Worm (Caenorhabditis elegans): ENCODE data around the gene col-149.

Gene col-149

ce11 chrV:10270214-10270613 lies 22.5 kb downstream of the col-149 start, which contains the start of gene ric-4:
ric-4 (minus strand) TSS chrV:10270314.
- TF ChIP-seq mxl-1 (tag; optimal IDR thresholded peaks at IDR 0.05): no peak
- no peak for TF ChIP-seq cebp-1 (GFP tag; IDR thresholded peaks at IDR 0.05)
- no peak for TF ChIP-seq cebp-1 (tag; optimal IDR thresholded peaks at IDR 0.05)
- TF ChIP-seq lir-1 (GFP tag; conservative IDR thresholded peaks at IDR 0.05): no peak

- no peak for TF ChIP-seq madf-8 (GFP tag; conservative IDR thresholded peaks at IDR 0.05)
- TF ChIP-seq unc-130 (GFP tag; optimal IDR thresholded peaks at IDR 0.05): no peak
- TF ChIP-seq cebp-2 (GFP tag; IDR thresholded peaks at IDR 0.05): no peak
Measured at ce11 chrV:10266050-10266449, 26.6 kb downstream of the col-149 start.

- TF ChIP-seq dox-1 (GFP tag; IDR thresholded peaks at IDR 0.05) (no peak), chd-7 (tag; optimal IDR thresholded peaks at IDR 0.05) (no peak), ztf-25 (GFP tag; IDR thresholded peaks at IDR 0.05) (no peak), F10E7.11 (tag; optimal IDR thresholded peaks at IDR 0.05) (no peak), rpc-1 (optimal IDR thresholded peaks at IDR 0.05) (no peak), rpc-1 (tag; optimal IDR thresholded peaks at IDR 0.05) (no peak)
Measured at ce11 chrV:10265019-10265418, 27.6 kb downstream of the col-149 start.

- TF ChIP-seq repo-1 (tag; optimal IDR thresholded peaks at IDR 0.05) (no peak), Y95B8A.8 (GFP tag; IDR thresholded peaks at IDR 0.05) (no peak), zim-3 (tag; optimal IDR thresholded peaks at IDR 0.05) (no peak), C17E4.6 (GFP tag; IDR thresholded peaks at IDR 0.05) (no peak), sptf-2 (GFP tag; optimal IDR thresholded peaks at IDR 0.05) (no peak), sdz-38 (tag; optimal IDR thresholded peaks at IDR 0.05) (no peak), ekl-4 (GFP tag; IDR thresholded peaks at IDR 0.05) (no peak), ama-1 (optimal IDR thresholded peaks at IDR 0.05) (no peak), ama-1 (GFP tag; optimal IDR thresholded peaks at IDR 0.05) (no peak), snpc-1.3 (tag; optimal IDR thresholded peaks at IDR 0.05; ENCODE audit: insufficient read depth) (no peak), somi-1 (GFP tag; optimal IDR thresholded peaks at IDR 0.05) (no peak)
Measured at ce11 chrV:10260460-10260859, 32.2 kb downstream of the col-149 start, which contains the start of gene sri-18. sri-18 (minus strand) TSS chrV:10260560.

ce11 chrV:10256050-10256449 lies 36.6 kb downstream of the col-149 start, which contains the start of gene nhr-232:
nhr-232 (plus strand) TSS chrV:10256170.
- TF ChIP-seq pha-4 (tag; optimal IDR thresholded peaks at IDR 0.05): peak; percentile 31
- TF ChIP-seq ZK185.1 (tag; optimal IDR thresholded peaks at IDR 0.05; ENCODE audit: poor library complexity, severe bottlenecking): no peak
- no peak for TF ChIP-seq cebp-1 (GFP tag; IDR thresholded peaks at IDR 0.05)
- peak; percentile 32 for TF ChIP-seq cebp-1 (tag; optimal IDR thresholded peaks at IDR 0.05)
- peak; percentile 91 for TF ChIP-seq nhr-80 (tag; optimal IDR thresholded peaks at IDR 0.05)

ce11 chrV:10255005-10255472 lies 37.6 kb downstream of the col-149 start, which contains the start of gene rop-1:
rop-1 (minus strand) TSS chrV:10255055.
- no peak for TF ChIP-seq hrde-1 (tag; optimal IDR thresholded peaks at IDR 0.05; ENCODE audit: borderline replicate concordance)
- 0 out of 2 replicates have a peak, but pooled peaks have one; percentile 31 for TF ChIP-seq cebp-1 (GFP tag; IDR thresholded peaks at IDR 0.05)
- TF ChIP-seq cebp-1 (tag; optimal IDR thresholded peaks at IDR 0.05): peak; percentile 87
- TF ChIP-seq snpc-4 (GFP tag; optimal IDR thresholded peaks at IDR 0.05): no peak
- peak in 1 of 4 experiments; percentile 8 for TF ChIP-seq snpc-4 (tag; optimal IDR thresholded peaks at IDR 0.05)
- TF ChIP-seq unc-62 (GFP tag; optimal IDR thresholded peaks at IDR 0.05): peak; percentile 42
- TF ChIP-seq let-526 (GFP tag; IDR thresholded peaks at IDR 0.05): no peak
- peak; percentile 38 for TF ChIP-seq nhr-80 (tag; optimal IDR thresholded peaks at IDR 0.05)
